Worm (Caenorhabditis elegans): ENCODE data around the gene nas-16.

Gene nas-16

DNA sequence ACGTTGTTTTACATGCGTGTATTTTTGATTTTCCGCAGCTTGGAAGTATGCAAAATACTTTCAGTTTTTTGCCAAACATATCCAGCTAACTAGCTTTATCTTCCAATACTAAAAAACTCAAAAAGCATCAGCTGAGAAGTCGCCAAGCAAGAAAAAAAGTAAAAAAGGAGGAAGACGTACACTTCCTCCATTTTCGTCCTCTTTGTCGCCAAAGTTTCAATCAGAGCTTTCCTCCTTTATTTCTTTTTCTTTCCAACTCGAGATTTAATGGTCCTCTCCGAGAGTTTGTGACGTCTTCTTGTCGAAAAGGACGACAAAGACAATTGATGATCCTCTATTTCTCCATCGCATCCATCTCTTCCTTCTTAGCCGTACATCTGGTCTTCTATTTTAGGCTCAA, 11.5 kb upstream of the nas-16 start:
- TF ChIP-seq hlh-1 (tag; optimal IDR thresholded peaks at IDR 0.05) = no peak
- no peak for TF ChIP-seq nhr-28 (tag; optimal IDR thresholded peaks at IDR 0.05)
- no peak for TF ChIP-seq lin-32 (GFP tag; optimal IDR thresholded peaks at IDR 0.05)
- no peak for TF ChIP-seq lsy-2 (tag; optimal IDR thresholded peaks at IDR 0.05)
- no peak for TF ChIP-seq blmp-1 (tag; optimal IDR thresholded peaks at IDR 0.05)
- TF ChIP-seq nhr-12 (tag; optimal IDR thresholded peaks at IDR 0.05) = no peak
- TF ChIP-seq elt-1 (tag; optimal IDR thresholded peaks at IDR 0.05; ENCODE audit: borderline replicate concordance, insufficient read depth) = no peak
- no peak for TF ChIP-seq ceh-43 (GFP tag; optimal IDR thresholded peaks at IDR 0.05)
- no peak for TF ChIP-seq nhr-2 (tag; optimal IDR thresholded peaks at IDR 0.05)
- TF ChIP-seq ces-1 (GFP tag; optimal IDR thresholded peaks at IDR 0.05) = no peak
- no peak for TF ChIP-seq cnd-1 (tag; optimal IDR thresholded peaks at IDR 0.05)
- no peak for TF ChIP-seq ceh-83 (GFP tag; optimal IDR thresholded peaks at IDR 0.05)

ce11 chrV:11383032-11383431, 9.1 kb upstream of the nas-16 start, which contains the start of gene F55C10.5:
Gene F55C10.5, plus strand, starts transcription at chrV:11383105.
- no peak for TF ChIP-seq lin-32 (GFP tag; optimal IDR thresholded peaks at IDR 0.05)
- no peak for TF ChIP-seq elt-1 (tag; optimal IDR thresholded peaks at IDR 0.05; ENCODE audit: borderline replicate concordance, insufficient read depth)
- TF ChIP-seq ceh-43 (GFP tag; optimal IDR thresholded peaks at IDR 0.05) = no peak
- TF ChIP-seq tbx-8 (GFP tag; optimal IDR thresholded peaks at IDR 0.05) = no peak
- no peak for TF ChIP-seq cnd-1 (tag; optimal IDR thresholded peaks at IDR 0.05)
- TF ChIP-seq nhr-237 (tag; optimal IDR thresholded peaks at IDR 0.05) = no peak

DNA sequence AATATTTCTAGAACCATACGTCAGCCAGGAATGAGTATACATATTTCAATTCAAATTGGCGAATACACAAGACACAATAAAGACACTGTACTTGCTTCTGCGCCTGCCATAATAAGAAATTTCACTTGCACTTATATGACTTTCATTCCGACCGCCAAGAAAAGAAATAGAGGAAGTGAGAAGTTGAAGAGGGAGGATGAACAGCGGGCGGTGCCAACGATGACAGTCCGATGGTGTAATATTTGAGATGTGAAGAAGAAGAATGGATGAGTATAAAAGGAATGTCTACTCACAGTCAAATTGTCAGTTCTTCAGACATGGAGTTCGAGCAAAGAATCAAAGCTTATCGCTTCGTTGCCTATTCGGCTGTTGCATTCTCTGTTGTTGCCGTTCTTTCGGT, 7.1 kb upstream of the nas-16 start, which contains the start of gene col-154:
Gene col-154, plus strand, starts transcription at position 301 of the 400 bp plus-strand sequence.
- TF ChIP-seq nhr-28 (tag; optimal IDR thresholded peaks at IDR 0.05) (no peak), mep-1 (tag; optimal IDR thresholded peaks at IDR 0.05) (no peak), drap-1 (GFP tag; optimal IDR thresholded peaks at IDR 0.05) (no peak), lin-32 (GFP tag; optimal IDR thresholded peaks at IDR 0.05) (no peak), mls-2 (tag; optimal IDR thresholded peaks at IDR 0.05) (no peak), nhr-2 (tag; optimal IDR thresholded peaks at IDR 0.05) (no peak), nhr-12 (tag; optimal IDR thresholded peaks at IDR 0.05) (no peak), blmp-1 (tag; optimal IDR thresholded peaks at IDR 0.05) (no peak), pha-4 (tag; optimal IDR thresholded peaks at IDR 0.05) (no peak), tbx-8 (GFP tag; optimal IDR thresholded peaks at IDR 0.05) (no peak), lin-13 (tag; optimal IDR thresholded peaks at IDR 0.05) (no peak), elt-1 (tag; optimal IDR thresholded peaks at IDR 0.05; ENCODE audit: borderline replicate concordance, insufficient read depth) (no peak), ceh-83 (GFP tag; optimal IDR thresholded peaks at IDR 0.05) (no peak), ceh-43 (GFP tag; optimal IDR thresholded peaks at IDR 0.05) (no peak), unc-39 (tag; optimal IDR thresholded peaks at IDR 0.05) (no peak), cnd-1 (tag; optimal IDR thresholded peaks at IDR 0.05) (no peak), lsy-2 (tag; optimal IDR thresholded peaks at IDR 0.05) (no peak), M03D4.4 (tag; optimal IDR thresholded peaks at IDR 0.05) (no peak)

DNA sequence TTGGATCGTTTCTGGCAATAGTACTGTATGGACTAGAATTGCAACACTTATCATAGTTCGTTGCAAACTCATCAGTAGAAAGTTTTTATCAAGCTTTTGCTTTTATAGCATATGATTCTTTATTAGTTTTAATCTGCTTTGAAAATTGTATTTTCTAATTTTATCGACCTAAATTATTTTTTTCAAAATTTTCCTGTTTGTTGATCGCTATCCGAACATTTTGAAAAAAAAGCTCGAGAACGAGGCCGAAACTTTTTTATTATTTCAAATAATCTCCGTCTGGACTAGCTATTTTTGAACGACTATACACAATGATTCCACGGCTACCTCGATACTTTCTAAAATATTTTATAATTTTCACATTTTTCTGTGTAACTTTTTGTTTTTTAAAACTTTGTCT, 5.7 kb upstream of the nas-16 start, which contains the start of gene F55C10.4:
Gene F55C10.4, plus strand, starts transcription at position 301 of the 400 bp plus-strand sequence.
- TF ChIP-seq sptf-1 (tag; optimal IDR thresholded peaks at IDR 0.05) = no peak
- TF ChIP-seq unc-39 (tag; optimal IDR thresholded peaks at IDR 0.05) = no peak
- no peak for TF ChIP-seq ceh-43 (GFP tag; optimal IDR thresholded peaks at IDR 0.05)
- TF ChIP-seq blmp-1 (tag; optimal IDR thresholded peaks at IDR 0.05) = no peak
- no peak for TF ChIP-seq hlh-1 (tag; optimal IDR thresholded peaks at IDR 0.05)

DNA sequence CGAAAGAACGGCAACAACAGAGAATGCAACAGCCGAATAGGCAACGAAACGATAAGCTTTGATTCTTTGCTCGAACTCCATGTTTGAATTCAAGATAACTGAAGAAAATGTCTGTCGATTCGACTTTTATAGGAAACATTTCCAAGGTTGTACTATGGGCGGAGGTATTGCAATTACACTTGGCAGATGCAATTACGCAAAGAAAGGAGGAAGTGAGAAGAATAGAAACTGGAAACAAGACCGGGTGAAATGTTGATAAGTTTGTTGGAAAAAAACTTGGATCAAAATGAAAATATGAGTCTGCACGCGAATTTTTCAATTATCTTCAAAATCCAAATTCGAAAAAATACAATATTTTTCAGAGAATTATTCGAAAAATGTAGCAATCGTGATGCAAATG, 2.3 kb upstream of the nas-16 start, which contains the start of gene col-155:
Gene col-155, minus strand, starts transcription at position 101 of the 400 bp plus-strand sequence.
- no peak for TF ChIP-seq nhr-28 (tag; optimal IDR thresholded peaks at IDR 0.05)
- no peak for TF ChIP-seq snpc-4 (tag; optimal IDR thresholded peaks at IDR 0.05)
- TF ChIP-seq unc-120 (tag; optimal IDR thresholded peaks at IDR 0.05; ENCODE audit: poor library complexity, severe bottlenecking) = no peak
- no peak for TF ChIP-seq tbx-8 (GFP tag; optimal IDR thresholded peaks at IDR 0.05)
- no peak for TF ChIP-seq ztf-11 (tag; optimal IDR thresholded peaks at IDR 0.05)
- TF ChIP-seq ceh-43 (GFP tag; optimal IDR thresholded peaks at IDR 0.05) = no peak
- TF ChIP-seq ham-2 (GFP tag; optimal IDR thresholded peaks at IDR 0.05) = no peak
- TF ChIP-seq drap-1 (GFP tag; optimal IDR thresholded peaks at IDR 0.05) = no peak
- no peak for TF ChIP-seq lin-32 (GFP tag; optimal IDR thresholded peaks at IDR 0.05)
- TF ChIP-seq cnd-1 (tag; optimal IDR thresholded peaks at IDR 0.05) = no peak
- no peak for TF ChIP-seq bed-3 (GFP tag; optimal IDR thresholded peaks at IDR 0.05)
- no peak for TF ChIP-seq ces-1 (GFP tag; optimal IDR thresholded peaks at IDR 0.05)
- TF ChIP-seq ceh-83 (GFP tag; optimal IDR thresholded peaks at IDR 0.05) = no peak

- no peak for TF ChIP-seq snpc-4 (tag; optimal IDR thresholded peaks at IDR 0.05)
- TF ChIP-seq unc-120 (tag; optimal IDR thresholded peaks at IDR 0.05; ENCODE audit: poor library complexity, severe bottlenecking) = no peak
- no peak for TF ChIP-seq sptf-1 (tag; optimal IDR thresholded peaks at IDR 0.05)
- TF ChIP-seq elt-1 (tag; optimal IDR thresholded peaks at IDR 0.05; ENCODE audit: borderline replicate concordance, insufficient read depth) = no peak
- TF ChIP-seq ztf-11 (tag; optimal IDR thresholded peaks at IDR 0.05) = no peak
- no peak for TF ChIP-seq pha-4 (tag; optimal IDR thresholded peaks at IDR 0.05)
- TF ChIP-seq mab-5 (tag; optimal IDR thresholded peaks at IDR 0.05) = no peak
- TF ChIP-seq nhr-2 (tag; optimal IDR thresholded peaks at IDR 0.05) = no peak
- TF ChIP-seq mls-2 (tag; optimal IDR thresholded peaks at IDR 0.05) = no peak
- TF ChIP-seq sem-2 (GFP tag; optimal IDR thresholded peaks at IDR 0.05) = no peak
- no peak for TF ChIP-seq nhr-76 (tag; optimal IDR thresholded peaks at IDR 0.05)
Observed at ce11 chrV:11390394-11390793, 1.7 kb upstream of the nas-16 start, which contains the start of the genes K03B8.11 and K03B8.14. Gene K03B8.11, minus strand, starts transcription at chrV:11390494. Gene K03B8.14, plus strand, starts transcription at chrV:11390503.
